Fruit fly (Drosophila melanogaster): Measurements from ENCODE around the gene Mtr4.

Gene Mtr4

dm6 chr2L:15761409-15762407, 9.6 kb downstream of the Mtr4 start (continued):
- TF ChIP-seq CG6854 (GFP tag; optimal IDR thresholded peaks at IDR 0.05) (no peak), Mad (GFP tag; optimal IDR thresholded peaks at IDR 0.05) (peak; percentile 34), grau (tag; optimal IDR thresholded peaks at IDR 0.05) (peak; percentile 75), CG11560 (tag; IDR thresholded peaks at IDR 0.05) (0 out of 3 replicates have a peak, but pooled peaks have one; percentile 15), run (tag; optimal IDR thresholded peaks at IDR 0.05) (no peak), z (GFP tag; IDR thresholded peaks at IDR 0.05) (0 out of 3 replicates have a peak, but pooled peaks have one; percentile 22), sim (GFP tag; IDR thresholded peaks at IDR 0.05) (peak; percentile 32; the same call in 1 of the 2 replicates), ac (GFP tag; optimal IDR thresholded peaks at IDR 0.05) (peak; percentile 43), CG18011 (GFP tag; optimal IDR thresholded peaks at IDR 0.05) (no peak), Atf-2 (GFP tag; optimal IDR thresholded peaks at IDR 0.05) (no peak), pzg (GFP tag; optimal IDR thresholded peaks at IDR 0.05) (no peak), CG16863 (GFP tag; optimal IDR thresholded peaks at IDR 0.05) (no peak), CG18764 (GFP tag; optimal IDR thresholded peaks at IDR 0.05) (peak; percentile 46), zfh1 (GFP tag; IDR thresholded peaks at IDR 0.05) (peak; percentile 76), NFAT (GFP tag; IDR thresholded peaks at IDR 0.05) (no peak), CG4424 (GFP tag; optimal IDR thresholded peaks at IDR 0.05) (peak; percentile 74), CG10654 (GFP tag; optimal IDR thresholded peaks at IDR 0.05) (peak; percentile 35), Mrtf (GFP tag; IDR thresholded peaks at IDR 0.05) (no peak; the same call in 2 of the 3 replicates), Pdp1 (GFP tag; optimal IDR thresholded peaks at IDR 0.05) (peak in 1 of 2 experiments; percentile 55), NfI (GFP tag; optimal IDR thresholded peaks at IDR 0.05) (peak; percentile 44), CG17328 (GFP tag; IDR thresholded peaks at IDR 0.05) (peak; percentile 84), scrt (GFP tag; optimal IDR thresholded peaks at IDR 0.05) (no peak), CG17385 (GFP tag; optimal IDR thresholded peaks at IDR 0.05) (peak; percentile 72), maf-S (GFP tag; optimal IDR thresholded peaks at IDR 0.05) (no peak), TFAM (GFP tag; optimal IDR thresholded peaks at IDR 0.05) (no peak), Hand (GFP tag; optimal IDR thresholded peaks at IDR 0.05) (no peak), tll (GFP tag; optimal IDR thresholded peaks at IDR 0.05) (peak in 1 of 2 experiments; percentile 29), Rfx (GFP tag; IDR thresholded peaks at IDR 0.05) (peak; percentile 64; the same call in 1 of the 2 replicates), CG14050 (GFP tag; IDR thresholded peaks at IDR 0.05) (peak; percentile 72), BtbVII (GFP tag; optimal IDR thresholded peaks at IDR 0.05) (peak; percentile 22), jing (GFP tag; optimal IDR thresholded peaks at IDR 0.05) (no peak), CG7372 (GFP tag; IDR thresholded peaks at IDR 0.05) (peak; percentile 70), mld (GFP tag; IDR thresholded peaks at IDR 0.05; ENCODE audit: partially characterized antibody) (no peak), CG8388 (GFP tag; optimal IDR thresholded peaks at IDR 0.05) (peak; percentile 72), odd (GFP tag; optimal IDR thresholded peaks at IDR 0.05) (peak; percentile 59), HmgZ (tag; optimal IDR thresholded peaks at IDR 0.05) (no peak), CG10267 (tag; optimal IDR thresholded peaks at IDR 0.05) (peak; percentile 72), crp (GFP tag; optimal IDR thresholded peaks at IDR 0.05) (peak in 1 of 2 experiments; percentile 3), btn (GFP tag; optimal IDR thresholded peaks at IDR 0.05) (peak; percentile 21), Stat92E (GFP tag; optimal IDR thresholded peaks at IDR 0.05) (no peak), H15 (GFP tag; IDR thresholded peaks at IDR 0.05) (peak; percentile 71; the same call in 2 of the 3 replicates), slp2 (GFP tag; optimal IDR thresholded peaks at IDR 0.05) (no peak), pita (GFP tag; optimal IDR thresholded peaks at IDR 0.05) (no peak), B-H2 (GFP tag; optimal IDR thresholded peaks at IDR 0.05) (no peak), Dbx (GFP tag; IDR thresholded peaks at IDR 0.05) (peak; percentile 51; the same call in 1 of the 3 replicates), inv (GFP tag; IDR thresholded peaks at IDR 0.05; ENCODE audit: partially characterized antibody) (no peak), CG2202 (tag; optimal IDR thresholded peaks at IDR 0.05) (peak; percentile 25)
